Worm (Caenorhabditis elegans) whole organism, L3 larva: ENCODE data around the gene F49E11.2.

ENCODE experiments used
- aly-2 ChIP-seq: fragments of 150-350 bp; optimal IDR thresholded peaks from 2 replicates; lab custom pipeline; 2014; ENCODE audit warnings: missing biosample characterization, missing genetic modification characterization
- ceh-16 ChIP-seq: sonication (generic microtip); optimal IDR thresholded peaks from 2 replicates; lab custom pipeline; 2017; ENCODE audit warnings: missing biosample characterization, missing genetic modification characterization
- ceh-82 ChIP-seq: fragments of 150-350 bp; optimal IDR thresholded peaks from 2 replicates; lab custom pipeline; 2014; ENCODE audit warnings: missing biosample characterization, missing genetic modification characterization
- elt-1 ChIP-seq: fragments of 150-350 bp; optimal IDR thresholded peaks from 2 replicates; lab custom pipeline; 2014; ENCODE audit warnings: missing biosample characterization, missing genetic modification characterization
- fkh-10 ChIP-seq: sonication (generic microtip); optimal IDR thresholded peaks from 2 replicates; lab custom pipeline; 2017; ENCODE audit warnings: missing biosample characterization, missing genetic modification reagents, missing genetic modification characterization
- hmg-11 ChIP-seq: sonication (generic microtip); optimal IDR thresholded peaks from 2 replicates; lab custom pipeline; 2016; ENCODE audit warnings: missing genetic modification characterization, missing compliant biosample characterization
- nhr-76 ChIP-seq: fragments of 150-350 bp; sonication (generic microtip); optimal IDR thresholded peaks from 5 replicates; lab custom pipeline; 2014; ENCODE audit warnings: missing biosample characterization, missing genetic modification characterization
- pha-4 ChIP-seq: fragments of 150-350 bp; optimal IDR thresholded peaks from 2 replicates; lab custom pipeline; 2014; ENCODE audit warnings: missing biosample characterization, missing genetic modification reagents, missing genetic modification characterization
- snpc-4 ChIP-seq: fragments of 150-350 bp; optimal IDR thresholded peaks from 2 replicates; lab custom pipeline; 2014; ENCODE audit warnings: missing biosample characterization, missing genetic modification characterization
- unc-62 ChIP-seq: fragments of 150-350 bp; sonication (generic microtip); optimal IDR thresholded peaks from 4 replicates; lab custom pipeline; 2014; ENCODE audit warnings: missing biosample characterization, missing genetic modification reagents, missing genetic modification characterization
- ztf-11 ChIP-seq: fragments of 150-350 bp; optimal IDR thresholded peaks from 2 replicates; lab custom pipeline; 2014; ENCODE audit warnings: missing biosample characterization, missing genetic modification characterization

DNA sequence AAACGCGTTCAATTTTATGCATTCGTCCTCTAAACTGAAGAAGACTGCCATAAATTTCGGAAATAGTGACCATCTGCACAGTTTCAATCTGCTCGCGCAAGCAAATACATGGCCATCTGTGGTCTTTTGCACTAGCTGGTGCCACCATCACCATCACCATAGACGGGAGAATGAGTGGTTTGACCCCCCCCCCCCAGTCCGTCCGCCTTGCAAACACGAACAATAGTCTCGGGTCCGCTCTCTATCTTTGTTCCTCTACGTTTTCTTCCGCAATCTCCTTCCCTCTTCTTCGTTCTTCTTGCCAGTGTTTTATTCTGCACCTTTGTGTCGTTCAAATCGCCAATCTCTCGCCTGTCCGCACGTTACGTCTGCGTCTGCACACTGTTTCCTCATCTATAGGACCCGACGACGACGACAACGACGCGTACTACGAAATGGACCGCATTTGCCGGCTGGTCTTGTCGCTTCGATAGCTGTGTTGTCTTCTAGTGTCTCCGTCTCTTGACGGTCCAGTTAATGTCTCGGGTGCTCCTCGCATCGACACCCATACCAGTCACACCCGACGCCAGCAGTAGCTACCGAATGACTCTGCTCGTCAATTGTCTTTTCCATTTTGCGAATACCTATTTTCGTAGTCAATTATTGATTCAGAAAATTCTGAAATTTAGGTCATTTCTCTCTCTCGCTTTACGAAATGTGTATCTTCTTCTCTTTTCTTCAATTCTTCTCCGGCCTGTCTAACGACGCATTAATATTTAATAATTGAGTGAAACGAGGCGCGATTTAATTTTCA is 8.9 kb downstream of the F49E11.2 start:
- TF ChIP-seq snpc-4 (no peak), elt-1 (tag; lab: Kevin White, UChicago) (no peak), aly-2 (tag; lab: Kevin White, UChicago) (no peak), fkh-10 (GFP tag; lab: Kevin White, UChicago) (no peak), unc-62 (GFP tag; lab: Kevin White, UChicago) (no peak), ztf-11 (tag; lab: Kevin White, UChicago) (no peak), hmg-11 (tag; lab: Kevin White, UChicago) (peak; percentile 47), nhr-76 (tag; lab: Kevin White, UChicago) (no peak), pha-4 (no peak), ceh-16 (tag; lab: Kevin White, UChicago) (no peak), ceh-82 (tag; lab: Kevin White, UChicago) (no peak)
